Fruit fly (Drosophila melanogaster): Measurements from ENCODE around the gene CG8852.

CG8852 gene

dm6 chr2L:3478034-3478880, 46.7 kb upstream of the CG8852 start, which contains the start of gene Thor (continued):
- TF ChIP-seq CG15696 (tag; optimal IDR thresholded peaks at IDR 0.05) = peak; percentile 40
- TF ChIP-seq CG13287 (GFP tag; IDR thresholded peaks at IDR 0.05; ENCODE audit: partially characterized antibody) = peak; percentile 58
- TF ChIP-seq Sry-β (GFP tag; optimal IDR thresholded peaks at IDR 0.05) = no peak
- TF ChIP-seq gce (GFP tag; IDR thresholded peaks at IDR 0.05) = peak; percentile 83
- peak; percentile 11 for TF ChIP-seq Sox102F (GFP tag; optimal IDR thresholded peaks at IDR 0.05)
- peak; percentile 43 for TF ChIP-seq CG10462 (GFP tag; optimal IDR thresholded peaks at IDR 0.05)
- no peak for TF ChIP-seq Hmx (GFP tag; optimal IDR thresholded peaks at IDR 0.05)
- peak; percentile 77 for TF ChIP-seq bcd (GFP tag; optimal IDR thresholded peaks at IDR 0.05)
- peak; percentile 63 for TF ChIP-seq Bdp1 (GFP tag; optimal IDR thresholded peaks at IDR 0.05)
- TF ChIP-seq CG9817 (tag; optimal IDR thresholded peaks at IDR 0.05) = peak; percentile 26
- peak; percentile 52 for TF ChIP-seq grau (tag; optimal IDR thresholded peaks at IDR 0.05)
- no peak for TF ChIP-seq usp (GFP tag; optimal IDR thresholded peaks at IDR 0.05)
- TF ChIP-seq Mrtf (GFP tag; IDR thresholded peaks at IDR 0.05) = 0 out of 3 replicates have a peak, but pooled peaks have one; percentile 14
- peak; percentile 97 for TF ChIP-seq Med (GFP tag)
- peak; percentile 13 for TF ChIP-seq CG4820 (GFP tag; optimal IDR thresholded peaks at IDR 0.05)
- peak; percentile 97 for TF ChIP-seq Jarid2 (GFP tag; optimal IDR thresholded peaks at IDR 0.05)
- peak; percentile 24 for TF ChIP-seq trem (tag; optimal IDR thresholded peaks at IDR 0.05)
- no peak for TF ChIP-seq CG7271 (tag; optimal IDR thresholded peaks at IDR 0.05)
- peak; percentile 27 for TF ChIP-seq ems (GFP tag; optimal IDR thresholded peaks at IDR 0.05)
- peak; percentile 86 for TF ChIP-seq ara (GFP tag; IDR thresholded peaks at IDR 0.05)
- TF ChIP-seq fd64A (GFP tag; optimal IDR thresholded peaks at IDR 0.05) = peak; percentile 64
- TF ChIP-seq caup (GFP tag; optimal IDR thresholded peaks at IDR 0.05; ENCODE audit: severe bottlenecking) = peak; percentile 91
- TF ChIP-seq bsh (GFP tag; optimal IDR thresholded peaks at IDR 0.05) = peak; percentile 45 to 46
- peak; percentile 31; the same call in 1 of the 2 replicates for TF ChIP-seq CG4730 (GFP tag; IDR thresholded peaks at IDR 0.05)
- TF ChIP-seq Blimp-1 (GFP tag; optimal IDR thresholded peaks at IDR 0.05) = peak; percentile 58
- peak; percentile 89 for TF ChIP-seq otp (GFP tag; IDR thresholded peaks at IDR 0.05)
- no peak for TF ChIP-seq Doc3 (GFP tag; IDR thresholded peaks at IDR 0.05; ENCODE audit: partially characterized antibody)
- TF ChIP-seq CG15011 (GFP tag; optimal IDR thresholded peaks at IDR 0.05) = peak; percentile 57
- peak; percentile 72 for TF ChIP-seq sd (tag; optimal IDR thresholded peaks at IDR 0.05)
- TF ChIP-seq ATbp (GFP tag; optimal IDR thresholded peaks at IDR 0.05) = peak; percentile 74
- peak; percentile 58 for TF ChIP-seq disco-r (GFP tag; optimal IDR thresholded peaks at IDR 0.05)
- peak; percentile 46 for TF ChIP-seq CG31365 (tag; optimal IDR thresholded peaks at IDR 0.05)
- peak; percentile 82 for TF ChIP-seq wek (GFP tag; optimal IDR thresholded peaks at IDR 0.05)
- TF ChIP-seq NFAT (GFP tag; IDR thresholded peaks at IDR 0.05) = peak; percentile 96
- TF ChIP-seq D (optimal IDR thresholded peaks at IDR 0.05) = peak; percentile 57
- TF ChIP-seq D (GFP tag; optimal IDR thresholded peaks at IDR 0.05) = peak; percentile 3
- TF ChIP-seq CG32532 (GFP tag; IDR thresholded peaks at IDR 0.05) = peak; percentile 84
- peak; percentile 53 for TF ChIP-seq slp2 (GFP tag; optimal IDR thresholded peaks at IDR 0.05)
- TF ChIP-seq CG10979 (tag; optimal IDR thresholded peaks at IDR 0.05) = peak; percentile 50
- TF ChIP-seq CG1024 (GFP tag; IDR thresholded peaks at IDR 0.05) = peak; percentile 76
- peak; percentile 75; the same call in 2 of the 3 replicates for TF ChIP-seq ken (GFP tag; IDR thresholded peaks at IDR 0.05)
- no peak for TF ChIP-seq ssp (GFP tag; IDR thresholded peaks at IDR 0.05)
- TF ChIP-seq Hr51 (GFP tag; optimal IDR thresholded peaks at IDR 0.05) = peak; percentile 40 to 41
- TF ChIP-seq CG8478 (optimal IDR thresholded peaks at IDR 0.05) = no peak
- peak; percentile 24 for TF ChIP-seq CG12155 (GFP tag; optimal IDR thresholded peaks at IDR 0.05)
- peak; percentile 56 for TF ChIP-seq dm (GFP tag; optimal IDR thresholded peaks at IDR 0.05)
- TF ChIP-seq CG12104 (GFP tag; optimal IDR thresholded peaks at IDR 0.05) = peak; percentile 7
- no peak for TF ChIP-seq CG9437 (GFP tag; optimal IDR thresholded peaks at IDR 0.05)

All from whole organism, embryonic.